Worm (Caenorhabditis elegans) whole organism, L2 larva: Measurements from ENCODE around the gene C30G12.6.

Experiments used
- Y55F3AM.14 ChIP-seq: fragments of 200-800 bp; sonication (Bioruptor generic); optimal IDR thresholded peaks from 2 replicates; lab custom pipeline; 2018; ENCODE audit warnings: mild to moderate bottlenecking, missing genetic modification characterization, missing compliant biosample characterization
- ZK546.5 ChIP-seq: sonication (generic microtip); optimal IDR thresholded peaks from 2 replicates; lab custom pipeline; 2017; ENCODE audit warnings: missing biosample characterization, missing genetic modification characterization
- alr-1 ChIP-seq: fragments of 150-350 bp; optimal IDR thresholded peaks from 2 replicates; lab custom pipeline; 2014; ENCODE audit warnings: missing biosample characterization, missing genetic modification characterization
- aly-2 ChIP-seq: fragments of 150-350 bp; optimal IDR thresholded peaks from 2 replicates; lab custom pipeline; 2014; ENCODE audit warnings: missing biosample characterization, missing genetic modification characterization
- ceh-16 ChIP-seq: fragments of 150-350 bp; optimal IDR thresholded peaks from 2 replicates; lab custom pipeline; 2014; ENCODE audit warnings: missing biosample characterization, missing genetic modification characterization
- crh-2 ChIP-seq: sonication (generic microtip); optimal IDR thresholded peaks from 2 replicates; lab custom pipeline; 2017; ENCODE audit warnings: missing biosample characterization, missing genetic modification characterization
- lin-13 ChIP-seq: fragments of 150-350 bp; optimal IDR thresholded peaks from 2 replicates; lab custom pipeline; 2014; ENCODE audit warnings: missing biosample characterization, missing genetic modification reagents, missing genetic modification characterization
- mdl-1 ChIP-seq, 2 experiments: fragments of 150-350 bp in 1 of 2; sonication (generic microtip) in 1 of 2; optimal IDR thresholded peaks; 2 replicates each; lab custom pipeline; 2017; ENCODE audit warnings: missing biosample characterization in 2 of 2, missing genetic modification characterization in 2 of 2
- nhr-129 ChIP-seq: fragments of 150-350 bp; optimal IDR thresholded peaks from 2 replicates; lab custom pipeline; 2014; ENCODE audit warnings: missing biosample characterization, missing genetic modification characterization
- nhr-237 ChIP-seq: fragments of 150-350 bp; optimal IDR thresholded peaks from 2 replicates; lab custom pipeline; 2014; ENCODE audit warnings: missing biosample characterization, missing genetic modification characterization
- nhr-6 ChIP-seq: fragments of 150-350 bp; optimal IDR thresholded peaks from 2 replicates; lab custom pipeline; 2014; ENCODE audit warnings: missing biosample characterization, missing genetic modification characterization
- snpc-4 ChIP-seq: fragments of 150-350 bp; optimal IDR thresholded peaks from 2 replicates; lab custom pipeline; 2014; ENCODE audit warnings: missing biosample characterization, missing genetic modification characterization
- ztf-11 ChIP-seq: sonication (generic microtip); optimal IDR thresholded peaks from 2 replicates; lab custom pipeline; 2017; ENCODE audit warnings: missing biosample characterization, missing genetic modification characterization

ce11 chrII:7287140-7287539 is 8.7 kb downstream of the C30G12.6 start:
- TF ChIP-seq ZK546.5 (tag; lab: Kevin White, UChicago) (no peak), nhr-129 (tag; lab: Kevin White, UChicago) (no peak), ztf-11 (no peak), Y55F3AM.14 (GFP tag; lab: Kevin White, UChicago) (no peak), snpc-4 (tag; lab: Kevin White, UChicago) (no peak), mdl-1 (tag; optimal IDR thresholded peaks at IDR 0.05; lab: Kevin White, UChicago) (no peak), crh-2 (peak; percentile 14), alr-1 (tag; lab: Kevin White, UChicago) (no peak), nhr-6 (no peak), ceh-16 (tag; lab: Kevin White, UChicago) (no peak), lin-13 (GFP tag; lab: Kevin White, UChicago) (no peak), nhr-237 (no peak), aly-2 (no peak)
